Worm (Caenorhabditis elegans): ENCODE results near the gene F57B9.8.

The F57B9.8 gene

DNA sequence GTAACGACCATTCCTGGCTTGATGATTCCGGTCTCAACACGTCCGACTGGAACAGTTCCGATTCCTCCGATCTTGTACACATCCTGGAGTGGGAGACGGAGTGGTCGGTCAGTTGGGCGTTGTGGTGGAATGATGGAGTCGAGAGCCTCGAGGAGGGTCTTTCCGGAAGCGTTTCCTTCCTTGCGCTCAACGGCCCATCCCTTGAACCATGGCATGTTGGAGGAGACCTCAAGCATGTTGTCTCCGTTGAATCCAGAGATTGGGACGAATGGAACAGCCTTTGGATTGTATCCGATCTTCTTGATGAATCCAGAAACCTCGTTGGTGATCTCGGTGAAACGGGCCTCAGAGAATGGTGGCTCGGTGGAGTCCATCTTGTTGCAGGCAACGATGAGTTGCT is 35.6 kb upstream of the F57B9.8 start:
- TF ChIP-seq fos-1 (tag; optimal IDR thresholded peaks at IDR 0.05) = no peak
- TF ChIP-seq lin-15B (tag; optimal IDR thresholded peaks at IDR 0.05) = no peak
- TF ChIP-seq ZK546.5 (tag; optimal IDR thresholded peaks at IDR 0.05) = no peak
- TF ChIP-seq egl-5 (tag; optimal IDR thresholded peaks at IDR 0.05) = no peak
- TF ChIP-seq nhr-12 (tag; optimal IDR thresholded peaks at IDR 0.05) = no peak
- TF ChIP-seq ceh-9 (tag; optimal IDR thresholded peaks at IDR 0.05) = no peak
- TF ChIP-seq ceh-82 (tag; optimal IDR thresholded peaks at IDR 0.05) = no peak
- no peak for TF ChIP-seq elt-1 (tag; optimal IDR thresholded peaks at IDR 0.05)
- no peak for TF ChIP-seq nhr-28 (tag; optimal IDR thresholded peaks at IDR 0.05)
- TF ChIP-seq pqm-1 (tag; optimal IDR thresholded peaks at IDR 0.05) = no peak
- no peak for TF ChIP-seq ztf-4 (tag; optimal IDR thresholded peaks at IDR 0.05)
- TF ChIP-seq mml-1 (tag; optimal IDR thresholded peaks at IDR 0.05) = no peak
- no peak for TF ChIP-seq daf-12 (tag; optimal IDR thresholded peaks at IDR 0.05)
- no peak for TF ChIP-seq skn-1 (tag; optimal IDR thresholded peaks at IDR 0.05)
- no peak for TF ChIP-seq nfya-1 (tag; optimal IDR thresholded peaks at IDR 0.05; ENCODE audit: insufficient read depth)

DNA sequence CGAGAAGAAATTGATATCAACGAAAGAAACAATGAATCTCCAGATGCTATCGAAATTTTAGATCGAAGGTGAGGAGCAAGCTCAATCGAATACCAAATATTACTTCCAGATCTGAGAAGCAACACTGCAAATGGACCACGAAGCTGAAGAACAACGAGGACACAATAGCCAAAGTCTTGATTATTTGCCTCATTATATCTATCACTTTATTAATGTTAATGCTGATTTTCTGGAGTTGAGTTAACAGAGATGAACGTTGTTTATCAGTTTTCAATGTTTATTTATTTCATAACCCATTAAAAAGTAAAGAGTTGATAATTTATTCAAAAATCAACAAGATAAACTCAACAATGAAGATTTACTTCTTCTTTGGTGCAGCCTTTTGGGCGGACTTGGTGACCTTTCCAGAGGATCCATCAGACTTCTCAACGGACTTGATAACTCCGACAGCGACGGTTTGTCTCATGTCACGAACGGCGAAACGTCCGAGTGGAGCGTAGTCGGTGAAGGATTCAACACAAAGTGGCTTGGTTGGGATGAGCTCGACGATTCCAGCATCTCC is 34.7 kb upstream of the F57B9.8 start:
- TF ChIP-seq elt-2 (tag; optimal IDR thresholded peaks at IDR 0.05) (peak; percentile 9), ceh-16 (tag; optimal IDR thresholded peaks at IDR 0.05) (no peak), nhr-11 (tag; optimal IDR thresholded peaks at IDR 0.05) (no peak), nhr-23 (tag; optimal IDR thresholded peaks at IDR 0.05) (no peak), ama-1 (optimal IDR thresholded peaks at IDR 0.05) (peak; percentile 89), elt-3 (tag; optimal IDR thresholded peaks at IDR 0.05) (no peak), mml-1 (tag; optimal IDR thresholded peaks at IDR 0.05) (no peak), nhr-76 (tag; optimal IDR thresholded peaks at IDR 0.05) (no peak), mdl-1 (tag; optimal IDR thresholded peaks at IDR 0.05) (no peak), nhr-77 (tag; optimal IDR thresholded peaks at IDR 0.05) (no peak)

DNA sequence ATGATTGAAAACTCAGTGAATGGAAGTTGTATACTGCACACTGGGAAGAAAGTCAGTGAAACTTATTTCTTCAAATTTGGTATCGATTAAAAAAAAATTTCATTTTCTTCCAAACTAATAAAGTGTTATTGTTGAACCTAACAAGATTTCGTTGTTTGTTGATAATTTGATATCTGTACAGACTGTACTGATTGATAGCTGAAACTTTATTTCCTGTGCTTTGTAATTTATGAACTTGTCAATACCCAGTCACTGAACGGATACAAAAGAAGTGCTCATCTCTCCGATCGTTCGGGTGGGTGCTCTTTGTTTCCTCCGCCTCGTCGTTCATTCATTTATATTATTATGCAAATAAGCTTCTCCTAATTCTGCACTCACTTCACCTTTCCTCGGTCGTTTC is 34.0 kb upstream of the F57B9.8 start, which contains the start of gene F31E3.12:
Gene F31E3.12 (plus strand): TSS at position 301 of the 400 bp plus-strand sequence.
- TF ChIP-seq nhr-28 (tag; optimal IDR thresholded peaks at IDR 0.05) = no peak
- no peak for TF ChIP-seq sea-2 (GFP tag; optimal IDR thresholded peaks at IDR 0.05)

DNA sequence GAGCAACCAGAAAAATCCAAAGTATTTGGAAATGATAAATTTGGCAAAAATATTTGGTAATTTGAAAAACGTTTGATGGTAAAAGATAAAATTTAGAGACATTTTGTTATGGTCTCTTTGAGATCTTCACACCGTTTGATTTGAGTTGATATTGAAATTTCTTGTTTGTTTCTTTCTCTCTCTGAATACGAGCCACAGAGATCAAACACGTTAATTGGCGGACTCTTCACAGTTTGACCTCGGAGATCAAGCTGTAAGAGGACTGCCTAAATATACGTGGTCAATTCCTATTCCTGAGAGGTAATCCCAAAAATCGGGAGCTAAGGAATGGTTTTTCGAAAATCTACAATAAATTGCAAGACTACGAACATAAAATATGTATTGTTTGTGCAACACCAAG is 33.5 kb upstream of the F57B9.8 start:
- no peak for TF ChIP-seq skn-1 (tag; optimal IDR thresholded peaks at IDR 0.05)
- TF ChIP-seq mml-1 (tag; optimal IDR thresholded peaks at IDR 0.05) = no peak
- TF ChIP-seq nhr-23 (tag; optimal IDR thresholded peaks at IDR 0.05) = no peak
- no peak for TF ChIP-seq ceh-28 (tag; optimal IDR thresholded peaks at IDR 0.05)
- no peak for TF ChIP-seq ztf-4 (tag; optimal IDR thresholded peaks at IDR 0.05)
- no peak for TF ChIP-seq daf-12 (tag; optimal IDR thresholded peaks at IDR 0.05)
- no peak for TF ChIP-seq snpc-4 (tag; optimal IDR thresholded peaks at IDR 0.05)
- TF ChIP-seq aly-2 (tag; optimal IDR thresholded peaks at IDR 0.05) = no peak
- no peak for TF ChIP-seq ceh-16 (tag; optimal IDR thresholded peaks at IDR 0.05)
- TF ChIP-seq egl-27 (tag; optimal IDR thresholded peaks at IDR 0.05) = no peak
- no peak for TF ChIP-seq nhr-77 (tag; optimal IDR thresholded peaks at IDR 0.05)

DNA sequence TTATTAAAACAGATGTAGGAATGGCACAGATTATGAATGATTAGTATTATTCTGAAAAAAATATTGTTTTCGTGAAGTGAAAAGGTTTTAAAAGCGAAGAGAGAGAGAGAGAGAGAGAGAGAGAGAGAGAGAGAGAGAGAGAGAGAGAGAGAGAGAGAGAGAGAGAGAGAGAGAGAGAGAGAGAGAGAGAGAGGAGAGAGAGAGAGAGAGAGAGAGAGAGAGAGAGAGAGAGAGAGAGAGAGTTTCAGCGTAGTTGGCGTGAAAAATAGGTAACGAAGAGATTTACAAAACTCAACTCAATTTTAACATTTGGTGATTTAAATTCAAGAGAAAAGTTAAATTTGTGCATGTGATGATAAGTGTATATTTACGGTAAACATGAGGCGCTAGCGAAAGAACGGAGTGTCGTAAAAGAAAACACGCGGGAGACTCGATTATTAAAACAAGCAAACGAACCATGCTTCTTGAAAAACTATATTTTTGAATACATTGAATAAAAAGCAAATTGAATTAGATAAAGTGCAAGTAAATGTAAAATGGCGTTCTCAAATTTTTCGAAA is 33.0 kb upstream of the F57B9.8 start, which contains the start of gene panl-2:
Gene panl-2 (minus strand): TSS at position 51 of the 560 bp plus-strand sequence.
- peak; percentile 11 for TF ChIP-seq hmg-11 (tag; optimal IDR thresholded peaks at IDR 0.05)
- TF ChIP-seq ZK546.5 (tag; optimal IDR thresholded peaks at IDR 0.05) = no peak
- no peak for TF ChIP-seq fkh-10 (GFP tag; optimal IDR thresholded peaks at IDR 0.05)
- no peak for TF ChIP-seq aly-2 (tag; optimal IDR thresholded peaks at IDR 0.05)
- no peak for TF ChIP-seq sea-2 (GFP tag; optimal IDR thresholded peaks at IDR 0.05)
- TF ChIP-seq daf-12 (tag; optimal IDR thresholded peaks at IDR 0.05) = no peak
- peak; percentile 52 for TF ChIP-seq skn-1 (tag; optimal IDR thresholded peaks at IDR 0.05)
- no peak for TF ChIP-seq nhr-25 (tag; optimal IDR thresholded peaks at IDR 0.05)
- no peak for TF ChIP-seq egl-27 (tag; optimal IDR thresholded peaks at IDR 0.05)
- no peak for TF ChIP-seq ztf-4 (tag; optimal IDR thresholded peaks at IDR 0.05)
- TF ChIP-seq nhr-67 (tag; optimal IDR thresholded peaks at IDR 0.05) = no peak
- peak; percentile 78 for TF ChIP-seq pha-4 (tag; optimal IDR thresholded peaks at IDR 0.05)
- TF ChIP-seq ztf-11 (tag; optimal IDR thresholded peaks at IDR 0.05) = no peak
- TF ChIP-seq nhr-76 (tag; optimal IDR thresholded peaks at IDR 0.05) = no peak
- TF ChIP-seq lsy-12 (tag; optimal IDR thresholded peaks at IDR 0.05) = no peak
- no peak for TF ChIP-seq nhr-77 (tag; optimal IDR thresholded peaks at IDR 0.05)
- peak; percentile 90 for TF ChIP-seq R02D3.7 (tag; optimal IDR thresholded peaks at IDR 0.05)
- TF ChIP-seq egl-5 (tag; optimal IDR thresholded peaks at IDR 0.05) = no peak
- no peak for TF ChIP-seq fos-1 (tag; optimal IDR thresholded peaks at IDR 0.05)
- TF ChIP-seq nhr-23 (tag; optimal IDR thresholded peaks at IDR 0.05) = peak; percentile 12
- no peak for TF ChIP-seq nhr-11 (tag; optimal IDR thresholded peaks at IDR 0.05)
- TF ChIP-seq ama-1 (optimal IDR thresholded peaks at IDR 0.05) = no peak
- TF ChIP-seq mml-1 (tag; optimal IDR thresholded peaks at IDR 0.05) = no peak
- TF ChIP-seq unc-62 (GFP tag; optimal IDR thresholded peaks at IDR 0.05) = no peak
- no peak for TF ChIP-seq fkh-2 (tag; optimal IDR thresholded peaks at IDR 0.05)
- TF ChIP-seq nhr-237 (tag; optimal IDR thresholded peaks at IDR 0.05) = no peak
- TF ChIP-seq elt-1 (tag; optimal IDR thresholded peaks at IDR 0.05) = no peak
- TF ChIP-seq ceh-82 (tag; optimal IDR thresholded peaks at IDR 0.05) = no peak
- TF ChIP-seq mdl-1 (tag; optimal IDR thresholded peaks at IDR 0.05) = no peak
- peak; percentile 55 for TF ChIP-seq nfya-1 (tag; optimal IDR thresholded peaks at IDR 0.05; ENCODE audit: insufficient read depth)
- TF ChIP-seq lin-15B (tag; optimal IDR thresholded peaks at IDR 0.05) = peak; percentile 49
